Fruit fly (Drosophila melanogaster) whole organism, embryonic: ENCODE measurements around the gene galectin.

ENCODE experiments used
- Adf1 ChIP-seq: fragments of 200-800 bp; sonication (Bioruptor generic); IDR thresholded peaks from 2 replicates; pipeline ENCODE4 v1.3.6; 2022; ENCODE audit warnings: missing biosample characterization, missing genetic modification characterization
- B-H1 ChIP-seq: fragments of 200-800 bp; sonication (Bioruptor generic); IDR thresholded peaks from 3 replicates; pipeline ENCODE4 v1.3.6; 2022; ENCODE audit warnings: missing biosample characterization, missing genetic modification characterization
- BtbVII ChIP-seq: fragments of 200-800 bp; sonication (Bioruptor generic); optimal IDR thresholded peaks from 3 replicates; lab custom pipeline; 2017; ENCODE audit warnings: missing biosample characterization, mild to moderate bottlenecking, missing genetic modification characterization
- CG11093 ChIP-seq: fragments of 200-800 bp; sonication (Bioruptor generic); IDR thresholded peaks from 3 replicates; pipeline ENCODE4 v1.3.6; 2022; ENCODE audit warnings: missing biosample characterization, missing genetic modification characterization
- CG11695 ChIP-seq: fragments of 200-800 bp; sonication (Bioruptor generic); IDR thresholded peaks from 3 replicates; pipeline ENCODE4 v1.3.6; 2022; ENCODE audit warnings: missing biosample characterization, missing genetic modification characterization
- CG12071 ChIP-seq: fragments of 200-800 bp; sonication (Bioruptor generic); optimal IDR thresholded peaks from 3 replicates; lab custom pipeline; 2018; ENCODE audit warnings: missing biosample characterization, mild to moderate bottlenecking, missing genetic modification characterization
- CG12391 ChIP-seq: fragments of 200-800 bp; sonication (Bioruptor generic); optimal IDR thresholded peaks from 3 replicates; lab custom pipeline; 2018; ENCODE audit warnings: missing biosample characterization, mild to moderate bottlenecking, missing genetic modification characterization, moderate library complexity
- CG12769 ChIP-seq: fragments of 200-800 bp; sonication (Bioruptor generic); optimal IDR thresholded peaks from 2 replicates; lab custom pipeline; 2019; ENCODE audit warnings: missing biosample characterization, mild to moderate bottlenecking, missing genetic modification characterization, moderate library complexity
- CG15514 ChIP-seq: fragments of 200-800 bp; sonication (Bioruptor generic); optimal IDR thresholded peaks from 3 replicates; lab custom pipeline; 2017; ENCODE audit warnings: missing biosample characterization, missing genetic modification characterization, mild to moderate bottlenecking, moderate library complexity, missing genetic modification reagents
- CG17328 ChIP-seq: fragments of 200-800 bp; sonication (Bioruptor generic); IDR thresholded peaks from 2 replicates; pipeline ENCODE4 v1.3.6; 2022; ENCODE audit warnings: missing biosample characterization, missing genetic modification characterization
- CG2120 ChIP-seq: fragments of 200-800 bp; sonication (Bioruptor generic); optimal IDR thresholded peaks from 3 replicates; lab custom pipeline; 2016; ENCODE audit warnings: missing biosample characterization, missing genetic modification characterization
- CG2129 ChIP-seq: fragments of 200-800 bp; sonication (Bioruptor generic); IDR thresholded peaks from 2 replicates; pipeline ENCODE4 v1.3.6; 2022; ENCODE audit warnings: missing biosample characterization, missing genetic modification characterization; ENCODE audit not compliant: partially characterized antibody
- CG31224 ChIP-seq: fragments of 200-800 bp; sonication (Bioruptor generic); IDR thresholded peaks from 2 replicates; pipeline ENCODE4 v1.3.6; 2022; ENCODE audit warnings: missing biosample characterization, missing genetic modification characterization
- CG42726 ChIP-seq: fragments of 200-800 bp; sonication (Bioruptor generic); IDR thresholded peaks from 2 replicates; pipeline ENCODE4 v1.3.6; 2022; ENCODE audit warnings: missing biosample characterization, missing genetic modification characterization; ENCODE audit not compliant: partially characterized antibody
- CG43689 ChIP-seq: fragments of 200-800 bp; sonication (Bioruptor generic); IDR thresholded peaks from 2 replicates; pipeline ENCODE4 v1.3.6; 2022; ENCODE audit warnings: missing biosample characterization, missing genetic modification characterization
- CG6254 ChIP-seq: fragments of 200-800 bp; sonication (Bioruptor generic); optimal IDR thresholded peaks from 3 replicates; lab custom pipeline; 2017; ENCODE audit warnings: mild to moderate bottlenecking, missing biosample characterization, missing genetic modification reagents, missing genetic modification characterization
- CG7928 ChIP-seq: fragments of 200-800 bp; sonication (Bioruptor generic); optimal IDR thresholded peaks from 2 replicates; lab custom pipeline; 2017; ENCODE audit warnings: missing biosample characterization, mild to moderate bottlenecking, missing genetic modification characterization
- CG9797 ChIP-seq: fragments of 200-800 bp; sonication (Bioruptor generic); optimal IDR thresholded peaks from 3 replicates; lab custom pipeline; 2018; ENCODE audit warnings: missing biosample characterization, mild to moderate bottlenecking, missing genetic modification characterization
- Chrac-16 ChIP-seq: fragments of 200-800 bp; sonication (Bioruptor generic); optimal IDR thresholded peaks from 3 replicates; lab custom pipeline; 2016; ENCODE audit warnings: missing biosample characterization, missing genetic modification characterization
- Dll ChIP-seq: fragments of 200-800 bp; sonication (Bioruptor generic); IDR thresholded peaks from 4 replicates; pipeline ENCODE4 v1.3.6; 2022; ENCODE audit warnings: missing biosample characterization, missing genetic modification characterization; ENCODE audit not compliant: partially characterized antibody
- Doc3 ChIP-seq: fragments of 200-800 bp; sonication (Bioruptor generic); IDR thresholded peaks from 3 replicates; pipeline ENCODE4 v1.3.6; 2022; ENCODE audit warnings: missing biosample characterization, missing genetic modification characterization; ENCODE audit not compliant: partially characterized antibody
- Fer1 ChIP-seq: fragments of 200-800 bp; sonication (Bioruptor generic); optimal IDR thresholded peaks from 2 replicates; lab custom pipeline; 2017; ENCODE audit warnings: missing biosample characterization, mild to moderate bottlenecking, missing genetic modification characterization
- GATAe ChIP-seq: fragments of 200-800 bp; sonication (Bioruptor generic); conservative IDR thresholded peaks from 2 replicates; pipeline ENCODE4 v1.3.6; 2022; ENCODE audit warnings: missing biosample characterization, missing genetic modification characterization
- HLH3B ChIP-seq: fragments of 200-800 bp; sonication (Bioruptor generic); IDR thresholded peaks from 2 replicates; pipeline ENCODE4 v1.3.6; 2022; ENCODE audit warnings: missing biosample characterization, missing genetic modification characterization
- Med ChIP-seq: fragments of 200-800 bp; sonication (Bioruptor generic); peaks from one replicate; lab custom pipeline; 2016; ENCODE audit warnings: missing biosample characterization, missing genetic modification characterization, mild to moderate bottlenecking, inconsistent platforms, moderate library complexity
- Meics ChIP-seq: fragments of 200-800 bp; sonication (Bioruptor generic); optimal IDR thresholded peaks from 2 replicates; lab custom pipeline; 2017; ENCODE audit warnings: missing biosample characterization, mild to moderate bottlenecking, missing genetic modification characterization
- NFAT ChIP-seq: fragments of 200-800 bp; sonication (Bioruptor generic); IDR thresholded peaks from 2 replicates; pipeline ENCODE4 v1.3.6; 2022; ENCODE audit warnings: missing biosample characterization, missing genetic modification characterization
- Oaz ChIP-seq: fragments of 200-800 bp; sonication (Bioruptor generic); IDR thresholded peaks from 2 replicates; pipeline ENCODE4 v1.3.6; 2022; ENCODE audit warnings: missing biosample characterization, missing genetic modification characterization
- Sox100B ChIP-seq: fragments of 200-800 bp; sonication (Bioruptor generic); optimal IDR thresholded peaks from 3 replicates; lab custom pipeline; 2018; ENCODE audit warnings: missing biosample characterization, mild to moderate bottlenecking, missing genetic modification characterization
- Ssrp ChIP-seq: fragments of 200-800 bp; sonication (Bioruptor generic); optimal IDR thresholded peaks from 2 replicates; lab custom pipeline; 2018; ENCODE audit warnings: missing biosample characterization, mild to moderate bottlenecking, missing genetic modification characterization, moderate library complexity
- Stat92E ChIP-seq, 3 experiments: fragments of >200 bp in 2 of 3; fragments of 200-800 bp in 1 of 3; sonication (Bioruptor generic) in 1 of 3; optimal IDR thresholded peaks; 2 replicates each; lab custom pipeline; 2017 to 2019; ENCODE audit warnings: missing biosample characterization in 3 of 3, missing genetic modification characterization in 3 of 3, mild to moderate bottlenecking in 1 of 3, moderate library complexity in 1 of 3
- TFAM ChIP-seq: fragments of 200-800 bp; sonication (Bioruptor generic); optimal IDR thresholded peaks from 2 replicates; lab custom pipeline; 2017; ENCODE audit warnings: missing biosample characterization, missing genetic modification characterization, inconsistent platforms
- ab ChIP-seq: fragments of 200-800 bp; sonication (Bioruptor generic); optimal IDR thresholded peaks from 2 replicates; lab custom pipeline; 2016; ENCODE audit warnings: missing biosample characterization, missing genetic modification characterization
- ash1 ChIP-seq: fragments of 200-800 bp; sonication (Bioruptor generic); optimal IDR thresholded peaks from 2 replicates; lab custom pipeline; 2018; ENCODE audit warnings: missing biosample characterization, mild to moderate bottlenecking, missing genetic modification characterization
- bbx ChIP-seq: fragments of 200-800 bp; sonication (Bioruptor generic); IDR thresholded peaks from 2 replicates; pipeline ENCODE4 v1.3.6; 2022; ENCODE audit warnings: missing biosample characterization, missing genetic modification characterization; ENCODE audit not compliant: partially characterized antibody
- bigmax ChIP-seq: fragments of 200-800 bp; sonication (Bioruptor generic); optimal IDR thresholded peaks from 2 replicates; lab custom pipeline; 2018; ENCODE audit warnings: missing biosample characterization, mild to moderate bottlenecking, missing genetic modification characterization
- bsh ChIP-seq, 2 experiments: fragments of 200-800 bp; sonication (Bioruptor generic); optimal IDR thresholded peaks; 2 replicates each; lab custom pipeline; 2017 to 2018; ENCODE audit warnings: mild to moderate bottlenecking in 2 of 2, missing biosample characterization in 2 of 2, missing genetic modification characterization in 2 of 2, moderate library complexity in 1 of 2
- cas ChIP-seq: fragments of 200-800 bp; sonication (Bioruptor generic); IDR thresholded peaks from 2 replicates; pipeline ENCODE4 v1.3.6; 2022; ENCODE audit warnings: missing biosample characterization, missing genetic modification characterization
- eyg ChIP-seq: fragments of 200-800 bp; sonication (Bioruptor generic); optimal IDR thresholded peaks from 3 replicates; lab custom pipeline; 2016; ENCODE audit warnings: missing biosample characterization, missing genetic modification characterization
- kah ChIP-seq: fragments of 200-800 bp; sonication (Bioruptor generic); optimal IDR thresholded peaks from 2 replicates; lab custom pipeline; 2018; ENCODE audit warnings: missing biosample characterization, mild to moderate bottlenecking, missing genetic modification characterization
- kni ChIP-seq: fragments of 200-800 bp; sonication (Bioruptor generic); optimal IDR thresholded peaks from 3 replicates; lab custom pipeline; 2017; ENCODE audit warnings: mild to moderate bottlenecking, missing biosample characterization, missing genetic modification reagents, missing genetic modification characterization
- mld ChIP-seq: fragments of 200-800 bp; sonication (Bioruptor generic); IDR thresholded peaks from 3 replicates; pipeline ENCODE4 v1.3.6; 2022; ENCODE audit warnings: missing biosample characterization, missing genetic modification characterization; ENCODE audit not compliant: partially characterized antibody
- otp ChIP-seq: fragments of 200-800 bp; sonication (Bioruptor generic); IDR thresholded peaks from 3 replicates; pipeline ENCODE4, ENCODE4 v1.3.6; 2022; ENCODE audit warnings: missing biosample characterization, missing genetic modification characterization
- scrt ChIP-seq: fragments of 200-800 bp; sonication (Bioruptor generic); optimal IDR thresholded peaks from 2 replicates; lab custom pipeline; 2018; ENCODE audit warnings: missing biosample characterization, mild to moderate bottlenecking, missing genetic modification characterization, moderate library complexity
- seq ChIP-seq: fragments of 200-800 bp; sonication (Bioruptor generic); IDR thresholded peaks from 2 replicates; pipeline ENCODE4 v1.3.6; 2022; ENCODE audit warnings: missing biosample characterization, missing genetic modification characterization
- sob ChIP-seq: fragments of 200-800 bp; sonication (Bioruptor generic); IDR thresholded peaks from 2 replicates; pipeline ENCODE4 v1.3.6; 2022; ENCODE audit warnings: missing biosample characterization, missing genetic modification characterization
- stc ChIP-seq: fragments of 200-800 bp; sonication (Bioruptor generic); IDR thresholded peaks from 2 replicates; pipeline ENCODE4 v1.3.6; 2022; ENCODE audit warnings: missing biosample characterization, missing genetic modification characterization
- tgo ChIP-seq: fragments of 200-800 bp; sonication (Bioruptor generic); IDR thresholded peaks from 3 replicates; pipeline ENCODE4 v1.3.6; 2022; ENCODE audit warnings: missing biosample characterization, missing genetic modification characterization
- trh ChIP-seq: fragments of 200-800 bp; sonication (Bioruptor generic); optimal IDR thresholded peaks from 2 replicates; lab custom pipeline; 2016; ENCODE audit warnings: missing biosample characterization, missing genetic modification characterization
- yki ChIP-seq: fragments of >200 bp; optimal IDR thresholded peaks from 3 replicates; lab custom pipeline; 2018

The galectin gene

DNA sequence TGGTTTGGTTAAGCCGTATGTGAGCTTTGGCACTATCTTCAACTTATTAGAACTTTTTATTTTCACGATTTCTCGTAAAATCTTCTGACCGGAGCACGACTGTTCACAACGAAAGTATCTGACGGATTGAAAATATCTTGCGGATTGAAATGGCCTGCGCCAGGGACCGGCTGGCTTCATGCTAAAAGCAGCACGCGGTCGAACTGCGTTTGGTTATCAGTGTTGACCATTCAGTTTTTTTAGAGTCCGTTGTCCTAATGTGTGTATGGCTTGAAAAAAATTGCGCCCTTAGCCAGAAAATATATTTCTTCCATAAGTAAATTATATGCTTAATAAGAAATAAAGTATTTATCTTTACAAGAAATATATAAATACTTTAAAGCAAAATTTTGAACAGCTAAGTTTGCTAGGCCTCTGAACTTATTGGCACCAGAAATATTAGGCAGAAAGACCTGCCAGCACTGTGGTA is 15.7 kb downstream of the galectin start, which contains the start of gene net (continued):
- TF ChIP-seq CG11093: 0 out of 3 replicates have a peak, but pooled peaks have one; percentile 38
- peak; percentile 90 for TF ChIP-seq Fer1
- no peak for TF ChIP-seq CG12071
- no peak for TF ChIP-seq Dll (GFP tag; lab: Robert Waterston, UW)
- TF ChIP-seq Oaz: no peak
- no peak for TF ChIP-seq cas (GFP tag; lab: Robert Waterston, UW)
- no peak for TF ChIP-seq ash1 (GFP tag; lab: Kevin White, UChicago)
- TF ChIP-seq CG17328 (GFP tag; lab: Robert Waterston, UW): no peak
- no peak for TF ChIP-seq Stat92E (GFP tag; optimal IDR thresholded peaks at IDR 0.05; lab: Kevin White, UChicago)
- peak; percentile 63 for TF ChIP-seq CG6254 (GFP tag; lab: Kevin White, UChicago)
- TF ChIP-seq NFAT (GFP tag; lab: Robert Waterston, UW): no peak; the same call in 1 of the 2 replicates
- TF ChIP-seq kni: no peak
- TF ChIP-seq CG11695 (GFP tag; lab: Robert Waterston, UW): peak; percentile 22; the same call in 1 of the 3 replicates
- TF ChIP-seq stc (GFP tag; lab: Robert Waterston, UW): no peak
- peak; percentile 60 for TF ChIP-seq kah
- TF ChIP-seq Meics (GFP tag; lab: Kevin White, UChicago): peak; percentile 84
- peak; percentile 80 for TF ChIP-seq Adf1 (GFP tag; lab: Robert Waterston, UW)
- peak; percentile 37; the same call in 1 of the 2 replicates for TF ChIP-seq HLH3B
- no peak for TF ChIP-seq bigmax
- TF ChIP-seq ab (GFP tag; lab: Kevin White, UChicago): no peak
- no peak for TF ChIP-seq seq (GFP tag; lab: Robert Waterston, UW)
- TF ChIP-seq B-H1 (GFP tag; lab: Robert Waterston, UW): no peak
- no peak for TF ChIP-seq trh (GFP tag; lab: Kevin White, UChicago)
- TF ChIP-seq sob (GFP tag; lab: Robert Waterston, UW): peak; percentile 69; the same call in 1 of the 2 replicates
- TF ChIP-seq otp: no peak
- TF ChIP-seq mld (GFP tag; lab: Robert Waterston, UW): no peak
- TF ChIP-seq eyg (GFP tag; lab: Kevin White, UChicago): no peak
- peak; percentile 77 for TF ChIP-seq BtbVII (GFP tag; lab: Kevin White, UChicago)
- peak; percentile 30 for TF ChIP-seq Ssrp (tag; lab: Kevin White, UChicago)
- peak; percentile 51; the same call in 1 of the 3 replicates for TF ChIP-seq tgo (GFP tag; lab: Robert Waterston, UW)
- TF ChIP-seq CG42726 (GFP tag; lab: Robert Waterston, UW): peak; percentile 26; the same call in 1 of the 2 replicates
- TF ChIP-seq CG2129: no peak
- peak; percentile 57 for TF ChIP-seq CG2120
- TF ChIP-seq CG9797 (GFP tag; lab: Kevin White, UChicago): no peak
- TF ChIP-seq scrt (GFP tag; lab: Kevin White, UChicago): peak; percentile 79
- TF ChIP-seq CG31224 (GFP tag; lab: Robert Waterston, UW): no peak
- TF ChIP-seq CG7928 (GFP tag; lab: Kevin White, UChicago): no peak
- peak; percentile 68 for TF ChIP-seq CG12769 (tag; lab: Kevin White, UChicago)
- peak; percentile 37 for TF ChIP-seq Chrac-16 (GFP tag; lab: Kevin White, UChicago)
- peak; percentile 32; the same call in 1 of the 2 replicates for TF ChIP-seq CG43689 (GFP tag; lab: Robert Waterston, UW)
- TF ChIP-seq Med (GFP tag; lab: Kevin White, UChicago): peak; percentile 84
- peak; percentile 73 for TF ChIP-seq Sox100B (GFP tag; lab: Kevin White, UChicago)
- TF ChIP-seq GATAe (GFP tag; lab: Robert Waterston, UW): no peak
- peak; percentile 82 for TF ChIP-seq CG12391 (tag; lab: Kevin White, UChicago)
- TF ChIP-seq Doc3: no peak
- TF ChIP-seq bsh (GFP tag; optimal IDR thresholded peaks at IDR 0.05; lab: Kevin White, UChicago): peak; percentile 59 to 65
- TF ChIP-seq CG15514 (GFP tag; lab: Kevin White, UChicago): peak; percentile 94
- TF ChIP-seq bbx (GFP tag; lab: Robert Waterston, UW): no peak
- no peak for TF ChIP-seq TFAM
- no peak for TF ChIP-seq yki (lab: Kevin White, UChicago)
